Fruit fly (Drosophila melanogaster) whole organism, embryonic: ENCODE results near the gene CG42390.

Source experiments
- Atf-2 ChIP-seq: fragments of 200-800 bp; sonication (Bioruptor generic); optimal IDR thresholded peaks from 2 replicates; lab custom pipeline; 2016; ENCODE audit warnings: missing biosample characterization, missing genetic modification characterization
- BEAF-32 ChIP-seq: fragments of 200-800 bp; sonication (Bioruptor generic); optimal IDR thresholded peaks from 3 replicates; lab custom pipeline; 2017; ENCODE audit warnings: missing biosample characterization, missing genetic modification characterization, mild to moderate bottlenecking, moderate library complexity, missing genetic modification reagents
- CG1024 ChIP-seq: fragments of 200-800 bp; sonication (Bioruptor generic); IDR thresholded peaks from 2 replicates; pipeline ENCODE4 v1.3.6; 2022; ENCODE audit warnings: missing biosample characterization, missing genetic modification characterization
- CG10543 ChIP-seq: fragments of 200-800 bp; sonication (Bioruptor generic); optimal IDR thresholded peaks from 3 replicates; lab custom pipeline; 2017; ENCODE audit warnings: missing biosample characterization, mild to moderate bottlenecking, missing genetic modification characterization, moderate library complexity
- CG12236 ChIP-seq: fragments of 200-800 bp; sonication (Bioruptor generic); optimal IDR thresholded peaks from 2 replicates; lab custom pipeline; 2016; ENCODE audit warnings: missing biosample characterization, missing genetic modification characterization
- CG12391 ChIP-seq: fragments of 200-800 bp; sonication (Bioruptor generic); optimal IDR thresholded peaks from 3 replicates; lab custom pipeline; 2018; ENCODE audit warnings: missing biosample characterization, mild to moderate bottlenecking, missing genetic modification characterization, moderate library complexity
- CG14050 ChIP-seq: fragments of 200-800 bp; sonication (Bioruptor generic); IDR thresholded peaks from 3 replicates; pipeline ENCODE4 v1.3.6; 2022; ENCODE audit warnings: missing biosample characterization, missing genetic modification characterization
- CG14860 ChIP-seq: fragments of 200-800 bp; sonication (Bioruptor generic); IDR thresholded peaks from 3 replicates; pipeline ENCODE4 v1.3.6; 2022; ENCODE audit warnings: missing biosample characterization, missing genetic modification characterization; ENCODE audit not compliant: partially characterized antibody
- CG15269 ChIP-seq: fragments of 200-800 bp; sonication (Bioruptor generic); optimal IDR thresholded peaks from 2 replicates; lab custom pipeline; 2018; ENCODE audit warnings: missing biosample characterization, mild to moderate bottlenecking, missing genetic modification characterization, moderate library complexity
- CG15514 ChIP-seq: fragments of 200-800 bp; sonication (Bioruptor generic); optimal IDR thresholded peaks from 3 replicates; lab custom pipeline; 2017; ENCODE audit warnings: missing biosample characterization, missing genetic modification characterization, mild to moderate bottlenecking, moderate library complexity, missing genetic modification reagents
- CG17359 ChIP-seq: fragments of 200-800 bp; sonication (Bioruptor generic); optimal IDR thresholded peaks from 3 replicates; lab custom pipeline; 2018; ENCODE audit warnings: missing biosample characterization, mild to moderate bottlenecking, missing genetic modification characterization, moderate library complexity
- CG17829 ChIP-seq: fragments of 200-800 bp; optimal IDR thresholded peaks from 2 replicates; lab custom pipeline; 2019; ENCODE audit warnings: missing biosample characterization, mild to moderate bottlenecking, missing genetic modification characterization, moderate library complexity
- CG18599 ChIP-seq: fragments of 200-800 bp; sonication (Bioruptor generic); optimal IDR thresholded peaks from 3 replicates; lab custom pipeline; 2017; ENCODE audit warnings: missing biosample characterization, missing genetic modification characterization, mild to moderate bottlenecking, moderate library complexity, missing genetic modification reagents
- CG2202 ChIP-seq: fragments of 200-800 bp; sonication (Bioruptor generic); optimal IDR thresholded peaks from 2 replicates; lab custom pipeline; 2018; ENCODE audit warnings: missing biosample characterization, mild to moderate bottlenecking, missing genetic modification characterization
- CG3163 ChIP-seq: fragments of 200-800 bp; sonication (Bioruptor generic); optimal IDR thresholded peaks from 3 replicates; lab custom pipeline; 2016; ENCODE audit warnings: missing biosample characterization, missing genetic modification characterization
- CG3281 ChIP-seq: fragments of 200-800 bp; sonication (Bioruptor generic); optimal IDR thresholded peaks from 3 replicates; lab custom pipeline; 2017; ENCODE audit warnings: missing biosample characterization, mild to moderate bottlenecking, missing genetic modification characterization
- CG3995 ChIP-seq: fragments of 200-800 bp; sonication (Bioruptor generic); optimal IDR thresholded peaks from 3 replicates; lab custom pipeline; 2016; ENCODE audit warnings: missing biosample characterization, missing genetic modification characterization
- CG4854 ChIP-seq: fragments of 200-800 bp; sonication (Bioruptor generic); optimal IDR thresholded peaks from 2 replicates; lab custom pipeline; 2016; ENCODE audit warnings: missing biosample characterization, missing genetic modification characterization, inconsistent platforms
- CG6854 ChIP-seq: fragments of 200-800 bp; sonication (Bioruptor generic); optimal IDR thresholded peaks from 3 replicates; lab custom pipeline; 2017; ENCODE audit warnings: missing biosample characterization, mild to moderate bottlenecking, missing genetic modification characterization
- CG7786 ChIP-seq: fragments of 200-800 bp; sonication (Bioruptor generic); optimal IDR thresholded peaks from 2 replicates; lab custom pipeline; 2016; ENCODE audit warnings: missing biosample characterization, missing genetic modification characterization
- CG8089 ChIP-seq: fragments of 200-800 bp; sonication (Bioruptor generic); optimal IDR thresholded peaks from 3 replicates; lab custom pipeline; 2016; ENCODE audit warnings: missing biosample characterization, missing genetic modification characterization
- CG9797 ChIP-seq: fragments of 200-800 bp; sonication (Bioruptor generic); optimal IDR thresholded peaks from 3 replicates; lab custom pipeline; 2018; ENCODE audit warnings: missing biosample characterization, mild to moderate bottlenecking, missing genetic modification characterization
- CHES-1-like ChIP-seq: fragments of 200-800 bp; sonication (Bioruptor generic); optimal IDR thresholded peaks from 2 replicates; lab custom pipeline; 2016; ENCODE audit warnings: missing biosample characterization, missing genetic modification characterization
- Dip3 ChIP-seq: fragments of 200-800 bp; sonication (Bioruptor generic); optimal IDR thresholded peaks from 3 replicates; lab custom pipeline; 2016; ENCODE audit warnings: missing biosample characterization, missing genetic modification characterization
- Fer3 ChIP-seq: fragments of 200-800 bp; sonication (Bioruptor generic); optimal IDR thresholded peaks from 2 replicates; lab custom pipeline; 2018; ENCODE audit warnings: missing biosample characterization, mild to moderate bottlenecking, missing genetic modification characterization, moderate library complexity
- HLH4C ChIP-seq: fragments of 200-800 bp; sonication (Bioruptor generic); IDR thresholded peaks from 3 replicates; pipeline ENCODE4 v1.3.6; 2022; ENCODE audit warnings: missing biosample characterization, missing genetic modification characterization; ENCODE audit not compliant: partially characterized antibody
- HmgD ChIP-seq: fragments of 200-800 bp; sonication (Bioruptor generic); optimal IDR thresholded peaks from 3 replicates; lab custom pipeline; 2016; ENCODE audit warnings: missing biosample characterization, missing genetic modification characterization
- Meics ChIP-seq: fragments of 200-800 bp; sonication (Bioruptor generic); optimal IDR thresholded peaks from 2 replicates; lab custom pipeline; 2017; ENCODE audit warnings: missing biosample characterization, mild to moderate bottlenecking, missing genetic modification characterization
- Side ChIP-seq: fragments of 200-800 bp; sonication (Bioruptor generic); optimal IDR thresholded peaks from 2 replicates; lab custom pipeline; 2016; ENCODE audit warnings: missing biosample characterization, missing genetic modification characterization
- ab ChIP-seq: fragments of 200-800 bp; sonication (Bioruptor generic); optimal IDR thresholded peaks from 2 replicates; lab custom pipeline; 2016; ENCODE audit warnings: missing biosample characterization, missing genetic modification characterization
- ase ChIP-seq: fragments of 200-800 bp; sonication (Bioruptor generic); IDR thresholded peaks from 3 replicates; pipeline ENCODE4 v1.3.6; 2022; ENCODE audit warnings: missing biosample characterization, missing genetic modification characterization
- bbx ChIP-seq: fragments of 200-800 bp; sonication (Bioruptor generic); IDR thresholded peaks from 2 replicates; pipeline ENCODE4 v1.3.6; 2022; ENCODE audit warnings: missing biosample characterization, missing genetic modification characterization; ENCODE audit not compliant: partially characterized antibody
- emc ChIP-seq: fragments of 200-800 bp; sonication (Bioruptor generic); optimal IDR thresholded peaks from 2 replicates; lab custom pipeline; 2016; ENCODE audit warnings: missing biosample characterization, missing genetic modification characterization
- eyg ChIP-seq: fragments of 200-800 bp; sonication (Bioruptor generic); optimal IDR thresholded peaks from 3 replicates; lab custom pipeline; 2016; ENCODE audit warnings: missing biosample characterization, missing genetic modification characterization
- fd64A ChIP-seq: fragments of 200-800 bp; sonication (Bioruptor generic); optimal IDR thresholded peaks from 3 replicates; lab custom pipeline; 2018; ENCODE audit warnings: missing biosample characterization, mild to moderate bottlenecking, missing genetic modification characterization
- ftz-f1 ChIP-seq: fragments of 200-800 bp; sonication (Bioruptor generic); optimal IDR thresholded peaks from 2 replicates; lab custom pipeline; 2016; ENCODE audit warnings: missing biosample characterization, missing genetic modification characterization
- gt ChIP-seq: fragments of 200-800 bp; sonication (Bioruptor generic); IDR thresholded peaks from 2 replicates; pipeline ENCODE4 v1.3.6; 2022; ENCODE audit warnings: missing biosample characterization, missing genetic modification characterization
- hbn ChIP-seq: fragments of 200-800 bp; sonication (Bioruptor generic); IDR thresholded peaks from 2 replicates; pipeline ENCODE4 v1.3.6; 2022; ENCODE audit warnings: missing biosample characterization, missing genetic modification characterization; ENCODE audit not compliant: partially characterized antibody
- hkb ChIP-seq, 2 experiments: fragments of 200-800 bp in 1 of 2; fragments of >200 bp in 1 of 2; sonication (Bioruptor generic) in 1 of 2; IDR thresholded peaks in 1 of 2; optimal IDR thresholded peaks in 1 of 2; 2 replicates each; pipeline versions ENCODE4 v1.3.6 to Lab custom; 2017 to 2022; ENCODE audit warnings: missing biosample characterization in 1 of 2, missing genetic modification characterization in 1 of 2
- inv ChIP-seq: fragments of 200-800 bp; sonication (Bioruptor generic); IDR thresholded peaks from 2 replicates; pipeline ENCODE4 v1.3.6; 2022; ENCODE audit warnings: missing biosample characterization, missing genetic modification characterization; ENCODE audit not compliant: partially characterized antibody
- jumu ChIP-seq: fragments of 200-800 bp; sonication (Bioruptor generic); optimal IDR thresholded peaks from 3 replicates; lab custom pipeline; 2016; ENCODE audit warnings: missing biosample characterization, missing genetic modification characterization
- kni ChIP-seq: fragments of 200-800 bp; sonication (Bioruptor generic); optimal IDR thresholded peaks from 3 replicates; lab custom pipeline; 2017; ENCODE audit warnings: mild to moderate bottlenecking, missing biosample characterization, missing genetic modification reagents, missing genetic modification characterization
- maf-S ChIP-seq: fragments of 200-800 bp; sonication (Bioruptor generic); optimal IDR thresholded peaks from 2 replicates; lab custom pipeline; 2016; ENCODE audit warnings: missing biosample characterization, missing genetic modification characterization
- otp ChIP-seq: fragments of 200-800 bp; sonication (Bioruptor generic); IDR thresholded peaks from 3 replicates; pipeline ENCODE4, ENCODE4 v1.3.6; 2022; ENCODE audit warnings: missing biosample characterization, missing genetic modification characterization
- pan ChIP-seq, 4 experiments: fragments of >200 bp in 3 of 4; fragments of 200-800 bp in 1 of 4; sonication (Bioruptor generic) in 1 of 4; optimal IDR thresholded peaks in 3 of 4; IDR thresholded peaks in 1 of 4; 2 replicates each; pipeline versions ENCODE4 v1.3.6 to Lab custom; 2017 to 2022; ENCODE audit warnings: missing biosample characterization in 2 of 4, missing genetic modification characterization in 2 of 4, mixed read lengths in 1 of 4
- pzg ChIP-seq: fragments of 200-800 bp; sonication (Bioruptor generic); optimal IDR thresholded peaks from 3 replicates; lab custom pipeline; 2018; ENCODE audit warnings: missing biosample characterization, mild to moderate bottlenecking, missing genetic modification characterization, moderate library complexity
- zfh1 ChIP-seq: fragments of 200-800 bp; sonication (Bioruptor generic); IDR thresholded peaks from 3 replicates; pipeline ENCODE4 v1.3.6; 2022; ENCODE audit warnings: missing biosample characterization, missing genetic modification characterization

Gene CG42390

DNA sequence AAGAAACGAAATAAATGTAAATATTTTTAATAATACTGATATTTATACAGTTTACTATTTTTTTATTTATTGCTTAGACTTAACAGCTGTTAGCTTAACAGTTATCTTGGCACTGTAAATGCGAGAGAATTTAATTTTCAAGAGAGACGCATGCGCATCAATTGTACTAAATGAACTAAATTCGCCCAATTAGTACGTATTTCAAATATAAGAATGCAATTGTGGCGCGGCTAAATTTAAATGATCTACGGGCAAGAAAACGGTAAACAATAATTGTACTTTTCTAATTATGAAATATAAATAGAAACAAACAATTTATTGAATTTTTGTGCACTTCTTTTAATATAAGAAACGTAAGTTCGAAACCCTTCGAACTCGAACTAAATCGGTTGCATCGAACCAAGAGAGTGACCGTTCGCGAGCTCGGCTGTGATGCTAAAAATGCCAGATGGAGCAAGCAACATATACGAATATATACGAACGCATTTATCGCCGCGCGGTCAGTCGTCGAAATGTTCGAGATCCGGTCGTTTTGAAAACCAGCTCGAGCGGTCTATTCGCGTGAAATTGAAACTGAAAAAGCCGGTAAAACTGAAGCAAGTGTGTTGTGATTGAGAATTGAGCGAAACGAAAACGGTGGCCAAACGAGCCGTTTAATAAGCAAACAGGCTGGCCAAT lies 13.6 kb downstream of the CG42390 start, which contains the start of gene SKIP (continued):
- TF ChIP-seq CG15269 (peak; percentile 26), CG18599 (GFP tag; lab: Kevin White, UChicago) (peak; percentile 39), inv (peak; percentile 27; the same call in 1 of the 2 replicates), kni (GFP tag; lab: Kevin White, UChicago) (peak; percentile 49), ftz-f1 (peak; percentile 22), CG17359 (tag; lab: Kevin White, UChicago) (peak; percentile 30), jumu (GFP tag; lab: Kevin White, UChicago) (no peak), HLH4C (peak; percentile 56), CG3995 (no peak), zfh1 (GFP tag; lab: Robert Waterston, UW) (peak; percentile 36; the same call in 1 of the 3 replicates), fd64A (peak; percentile 40), CG3281 (peak; percentile 52), pan (optimal IDR thresholded peaks at IDR 0.05; lab: Kevin White, UChicago) (no peak), pan (GFP tag; optimal IDR thresholded peaks at IDR 0.05 in 1 of 2, IDR thresholded peaks at IDR 0.05 in 1 of 2) (no peak), CG9797 (GFP tag; lab: Kevin White, UChicago) (peak; percentile 64), hkb (optimal IDR thresholded peaks at IDR 0.05; lab: Kevin White, UChicago) (no peak), hkb (GFP tag; IDR thresholded peaks at IDR 0.05; lab: Robert Waterston, UW) (peak; percentile 41; the same call in 1 of the 2 replicates), CG6854 (GFP tag; lab: Kevin White, UChicago) (no peak), CG12236 (GFP tag; lab: Kevin White, UChicago) (no peak), HmgD (GFP tag; lab: Kevin White, UChicago) (peak; percentile 13), hbn (no peak), Fer3 (tag; lab: Kevin White, UChicago) (peak; percentile 13), CG3163 (GFP tag; lab: Kevin White, UChicago) (peak; percentile 31), pzg (GFP tag; lab: Kevin White, UChicago) (peak; percentile 49), CG12391 (tag; lab: Kevin White, UChicago) (peak; percentile 9), bbx (GFP tag; lab: Robert Waterston, UW) (peak; percentile 69), CG14860 (peak; percentile 32; the same call in 1 of the 3 replicates), CG10543 (GFP tag; lab: Kevin White, UChicago) (peak; percentile 22), CG8089 (GFP tag; lab: Kevin White, UChicago) (peak; percentile 15), Atf-2 (GFP tag; lab: Kevin White, UChicago) (no peak), ase (GFP tag; lab: Robert Waterston, UW) (peak; percentile 35; the same call in 1 of the 3 replicates), Meics (peak; percentile 27), CG2202 (tag; lab: Kevin White, UChicago) (no peak), CHES-1-like (GFP tag; lab: Kevin White, UChicago) (peak; percentile 29), CG1024 (GFP tag; lab: Robert Waterston, UW) (peak; percentile 40; the same call in 1 of the 2 replicates), CG15514 (GFP tag; lab: Kevin White, UChicago) (peak; percentile 27), Dip3 (no peak), BEAF-32 (GFP tag; lab: Kevin White, UChicago) (peak; percentile 9), otp (GFP tag; lab: Robert Waterston, UW) (peak; percentile 67; the same call in 2 of the 3 replicates), CG14050 (GFP tag; lab: Robert Waterston, UW) (0 out of 3 replicates have a peak, but pooled peaks have one; percentile 9), gt (GFP tag; lab: Robert Waterston, UW) (no peak), ab (GFP tag; lab: Kevin White, UChicago) (no peak), eyg (GFP tag; lab: Kevin White, UChicago) (peak; percentile 8), Side (GFP tag; lab: Kevin White, UChicago) (peak; percentile 28), CG4854 (peak; percentile 25), emc (GFP tag; lab: Kevin White, UChicago) (no peak), maf-S (peak; percentile 16), CG7786 (GFP tag; lab: Kevin White, UChicago) (no peak), CG17829 (tag; lab: Kevin White, UChicago) (peak; percentile 52)
